Fruit fly (Drosophila melanogaster) whole organism, embryonic: Measurements from ENCODE around the gene CG34332.

Source experiments
- CG11247 ChIP-seq: fragments of 200-800 bp; sonication (Bioruptor generic); IDR thresholded peaks from 2 replicates; pipeline ENCODE4 v1.3.6; 2022; ENCODE audit warnings: missing biosample characterization, missing genetic modification characterization
- CG11504 ChIP-seq: fragments of 200-800 bp; sonication (Bioruptor generic); optimal IDR thresholded peaks from 3 replicates; lab custom pipeline; 2019; ENCODE audit warnings: missing biosample characterization, mild to moderate bottlenecking, missing genetic modification characterization, moderate library complexity
- CG11723 ChIP-seq: fragments of 200-800 bp; sonication (Bioruptor generic); optimal IDR thresholded peaks from 2 replicates; lab custom pipeline; 2017; ENCODE audit warnings: missing biosample characterization, mild to moderate bottlenecking, missing genetic modification characterization
- CG12769 ChIP-seq: fragments of 200-800 bp; sonication (Bioruptor generic); optimal IDR thresholded peaks from 2 replicates; lab custom pipeline; 2019; ENCODE audit warnings: missing biosample characterization, mild to moderate bottlenecking, missing genetic modification characterization, moderate library complexity
- CG13894 ChIP-seq: fragments of 200-800 bp; sonication (Bioruptor generic); optimal IDR thresholded peaks from 3 replicates; lab custom pipeline; 2018; ENCODE audit warnings: missing biosample characterization, mild to moderate bottlenecking, missing genetic modification characterization, moderate library complexity
- CG15269 ChIP-seq: fragments of 200-800 bp; sonication (Bioruptor generic); optimal IDR thresholded peaks from 2 replicates; lab custom pipeline; 2018; ENCODE audit warnings: missing biosample characterization, mild to moderate bottlenecking, missing genetic modification characterization, moderate library complexity
- CG15696 ChIP-seq: fragments of 200-800 bp; sonication (Bioruptor generic); optimal IDR thresholded peaks from 2 replicates; lab custom pipeline; 2019; ENCODE audit warnings: missing biosample characterization, mild to moderate bottlenecking, missing genetic modification characterization, moderate library complexity
- CG17186 ChIP-seq: fragments of 200-800 bp; sonication (Bioruptor generic); optimal IDR thresholded peaks from 3 replicates; lab custom pipeline; 2017; ENCODE audit warnings: missing biosample characterization, missing genetic modification reagents, missing genetic modification characterization
- CG18011 ChIP-seq: fragments of 200-800 bp; sonication (Bioruptor generic); optimal IDR thresholded peaks from 2 replicates; lab custom pipeline; 2017; ENCODE audit warnings: missing biosample characterization, missing genetic modification characterization, mild to moderate bottlenecking, moderate library complexity, missing genotype
- CG18764 ChIP-seq: fragments of 200-800 bp; sonication (Bioruptor generic); optimal IDR thresholded peaks from 3 replicates; lab custom pipeline; 2016; ENCODE audit warnings: missing biosample characterization, missing genetic modification characterization
- CG2199 ChIP-seq: fragments of 200-800 bp; sonication (Bioruptor generic); IDR thresholded peaks from 3 replicates; pipeline ENCODE4 v1.3.6; 2022; ENCODE audit warnings: missing biosample characterization, missing genetic modification characterization
- CG31224 ChIP-seq: fragments of 200-800 bp; sonication (Bioruptor generic); IDR thresholded peaks from 2 replicates; pipeline ENCODE4 v1.3.6; 2022; ENCODE audit warnings: missing biosample characterization, missing genetic modification characterization
- CG3281 ChIP-seq: fragments of 200-800 bp; sonication (Bioruptor generic); optimal IDR thresholded peaks from 3 replicates; lab custom pipeline; 2017; ENCODE audit warnings: missing biosample characterization, mild to moderate bottlenecking, missing genetic modification characterization
- CG34376 ChIP-seq: fragments of 200-800 bp; sonication (Bioruptor generic); optimal IDR thresholded peaks from 2 replicates; lab custom pipeline; 2018; ENCODE audit warnings: missing biosample characterization, mild to moderate bottlenecking, missing genetic modification characterization
- CG3726 ChIP-seq: fragments of 200-800 bp; sonication (Bioruptor generic); IDR thresholded peaks from 3 replicates; pipeline ENCODE4, ENCODE4 v1.3.6; 2022; ENCODE audit warnings: missing biosample characterization, missing genetic modification characterization
- CG4820 ChIP-seq: fragments of 200-800 bp; sonication (Bioruptor generic); optimal IDR thresholded peaks from 3 replicates; lab custom pipeline; 2016; ENCODE audit warnings: missing biosample characterization, missing genetic modification characterization
- CG6175 ChIP-seq: fragments of 200-800 bp; sonication (Bioruptor generic); IDR thresholded peaks from 3 replicates; pipeline ENCODE4 v1.3.6; 2022; ENCODE audit warnings: missing biosample characterization, missing genetic modification characterization
- CG8359 ChIP-seq: fragments of 200-800 bp; sonication (Bioruptor generic); optimal IDR thresholded peaks from 2 replicates; lab custom pipeline; 2017; ENCODE audit warnings: missing biosample characterization, mild to moderate bottlenecking, missing genetic modification characterization, borderline replicate concordance
- CG9797 ChIP-seq: fragments of 200-800 bp; sonication (Bioruptor generic); optimal IDR thresholded peaks from 3 replicates; lab custom pipeline; 2018; ENCODE audit warnings: missing biosample characterization, mild to moderate bottlenecking, missing genetic modification characterization
- CG9932 ChIP-seq: fragments of 200-800 bp; sonication (Bioruptor generic); IDR thresholded peaks from 2 replicates; pipeline ENCODE4 v1.3.6; 2022; ENCODE audit warnings: missing biosample characterization, missing genetic modification characterization
- CoRest ChIP-seq: fragments of 200-800 bp; sonication (Bioruptor generic); optimal IDR thresholded peaks from 3 replicates; lab custom pipeline; 2018; ENCODE audit warnings: missing biosample characterization, mild to moderate bottlenecking, missing genetic modification characterization, moderate library complexity
- Dp ChIP-seq: fragments of 200-800 bp; sonication (Bioruptor generic); optimal IDR thresholded peaks from 2 replicates; lab custom pipeline; 2018; ENCODE audit warnings: missing biosample characterization, mild to moderate bottlenecking, missing genetic modification characterization, moderate library complexity
- ERR ChIP-seq: fragments of 200-800 bp; sonication (Bioruptor generic); optimal IDR thresholded peaks from 2 replicates; lab custom pipeline; 2016; ENCODE audit warnings: missing biosample characterization, missing genetic modification characterization
- Jarid2 ChIP-seq: fragments of 200-800 bp; sonication (Bioruptor generic); optimal IDR thresholded peaks from 3 replicates; lab custom pipeline; 2017; ENCODE audit warnings: mild to moderate bottlenecking, missing biosample characterization, missing genetic modification reagents, missing genetic modification characterization
- Kr ChIP-seq: fragments of 200-800 bp; sonication (Bioruptor generic); optimal IDR thresholded peaks from 2 replicates; lab custom pipeline; 2017; ENCODE audit warnings: missing biosample characterization, mild to moderate bottlenecking, missing genetic modification characterization
- MTF-1 ChIP-seq: fragments of 200-800 bp; sonication (Bioruptor generic); optimal IDR thresholded peaks from 2 replicates; lab custom pipeline; 2018; ENCODE audit warnings: missing biosample characterization, mild to moderate bottlenecking, missing genetic modification characterization, borderline replicate concordance
- Oli ChIP-seq: fragments of 200-800 bp; sonication (Bioruptor generic); optimal IDR thresholded peaks from 2 replicates; lab custom pipeline; 2018; ENCODE audit warnings: missing biosample characterization, mild to moderate bottlenecking, missing genetic modification characterization, moderate library complexity
- Stat92E ChIP-seq, 3 experiments: fragments of >200 bp in 2 of 3; fragments of 200-800 bp in 1 of 3; sonication (Bioruptor generic) in 1 of 3; optimal IDR thresholded peaks; 2 replicates each; lab custom pipeline; 2017 to 2019; ENCODE audit warnings: missing biosample characterization in 3 of 3, missing genetic modification characterization in 3 of 3, mild to moderate bottlenecking in 1 of 3, moderate library complexity in 1 of 3
- Xrp1 ChIP-seq: fragments of 200-800 bp; sonication (Bioruptor generic); IDR thresholded peaks from 2 replicates; pipeline ENCODE4 v1.3.6; 2022; ENCODE audit warnings: missing biosample characterization, missing genetic modification characterization
- al ChIP-seq: fragments of 200-800 bp; sonication (Bioruptor generic); IDR thresholded peaks from 2 replicates; pipeline ENCODE4 v1.3.6; 2022; ENCODE audit warnings: missing biosample characterization, missing genetic modification characterization
- ato ChIP-seq: fragments of 200-800 bp; sonication (Bioruptor generic); IDR thresholded peaks from 2 replicates; pipeline ENCODE4 v1.3.6; 2022; ENCODE audit warnings: missing biosample characterization, missing genetic modification characterization; ENCODE audit not compliant: partially characterized antibody
- btn ChIP-seq: fragments of 200-800 bp; sonication (Bioruptor generic); optimal IDR thresholded peaks from 2 replicates; lab custom pipeline; 2016; ENCODE audit warnings: missing biosample characterization, missing genetic modification characterization
- cwo ChIP-seq: fragments of 200-800 bp; sonication (Bioruptor generic); optimal IDR thresholded peaks from 3 replicates; lab custom pipeline; 2017; ENCODE audit warnings: missing biosample characterization, missing genetic modification characterization, mild to moderate bottlenecking, moderate library complexity, missing genetic modification reagents
- en ChIP-seq: fragments of 200-800 bp; sonication (Bioruptor generic); optimal IDR thresholded peaks from 2 replicates; lab custom pipeline; 2016; ENCODE audit warnings: missing biosample characterization, missing genetic modification characterization
- ewg ChIP-seq: fragments of 200-800 bp; sonication (Bioruptor generic); optimal IDR thresholded peaks from 3 replicates; lab custom pipeline; 2017; ENCODE audit warnings: mild to moderate bottlenecking, missing biosample characterization, missing genetic modification reagents, missing genetic modification characterization
- inv ChIP-seq: fragments of 200-800 bp; sonication (Bioruptor generic); IDR thresholded peaks from 2 replicates; pipeline ENCODE4 v1.3.6; 2022; ENCODE audit warnings: missing biosample characterization, missing genetic modification characterization; ENCODE audit not compliant: partially characterized antibody
- knrl ChIP-seq: fragments of 200-800 bp; sonication (Bioruptor generic); IDR thresholded peaks from 3 replicates; pipeline ENCODE4 v1.3.6; 2022; ENCODE audit warnings: missing biosample characterization, missing genetic modification characterization; ENCODE audit not compliant: partially characterized antibody
- lab ChIP-seq: fragments of 200-800 bp; sonication (Bioruptor generic); optimal IDR thresholded peaks from 3 replicates; lab custom pipeline; 2017; ENCODE audit warnings: missing biosample characterization, missing genetic modification characterization, mild to moderate bottlenecking, moderate library complexity, missing genetic modification reagents
- lmd ChIP-seq: fragments of 200-800 bp; sonication (Bioruptor generic); IDR thresholded peaks from 2 replicates; pipeline ENCODE4 v1.3.6; 2022; ENCODE audit warnings: missing biosample characterization, missing genetic modification characterization
- lov ChIP-seq, 2 experiments: fragments of 200-800 bp in 1 of 2; fragments of >200 bp in 1 of 2; sonication (Bioruptor generic) in 1 of 2; IDR thresholded peaks in 1 of 2; optimal IDR thresholded peaks in 1 of 2; 2 replicates in 1 of 2; 3 replicates in 1 of 2; pipeline versions ENCODE4 v1.3.6 to Lab custom; 2017 to 2022; ENCODE audit warnings: missing biosample characterization in 1 of 2, missing genetic modification characterization in 1 of 2
- psq ChIP-seq: fragments of 200-800 bp; sonication (Bioruptor generic); optimal IDR thresholded peaks from 2 replicates; lab custom pipeline; 2017; ENCODE audit warnings: missing biosample characterization, missing genetic modification characterization
- ranshi ChIP-seq: fragments of 200-800 bp; sonication (Bioruptor generic); IDR thresholded peaks from 2 replicates; pipeline ENCODE4 v1.3.6; 2022; ENCODE audit warnings: missing biosample characterization, missing genetic modification characterization
- shn ChIP-seq: fragments of 200-800 bp; sonication (Bioruptor generic); optimal IDR thresholded peaks from 3 replicates; lab custom pipeline; 2016; ENCODE audit warnings: missing biosample characterization, missing genetic modification characterization
- sna ChIP-seq: fragments of 200-800 bp; sonication (Bioruptor generic); IDR thresholded peaks from 2 replicates; pipeline ENCODE4 v1.3.6; 2022; ENCODE audit warnings: missing biosample characterization, missing genetic modification characterization; ENCODE audit not compliant: partially characterized antibody
- stwl ChIP-seq: fragments of 200-800 bp; sonication (Bioruptor generic); optimal IDR thresholded peaks from 3 replicates; lab custom pipeline; 2018; ENCODE audit warnings: missing biosample characterization, mild to moderate bottlenecking, missing genetic modification characterization, moderate library complexity
- tll ChIP-seq, 2 experiments: fragments of 200-800 bp in 1 of 2; fragments of >200 bp in 1 of 2; sonication (Bioruptor generic) in 1 of 2; optimal IDR thresholded peaks; 2 replicates each; lab custom pipeline; 2017 to 2019; ENCODE audit warnings: missing biosample characterization in 2 of 2, missing genetic modification characterization in 2 of 2, mild to moderate bottlenecking in 1 of 2, moderate library complexity in 1 of 2
- trem ChIP-seq: fragments of 200-800 bp; optimal IDR thresholded peaks from 3 replicates; lab custom pipeline; 2019; ENCODE audit warnings: missing biosample characterization, mild to moderate bottlenecking, missing genetic modification characterization, moderate library complexity
- ttk ChIP-seq: fragments of 200-800 bp; sonication (Bioruptor generic); IDR thresholded peaks from 2 replicates; pipeline ENCODE4 v2.1.2; 2022; ENCODE audit warnings: missing biosample characterization, missing genetic modification characterization
- vfl ChIP-seq: fragments of 200-800 bp; sonication (Bioruptor generic); optimal IDR thresholded peaks from 2 replicates; lab custom pipeline; 2016; ENCODE audit warnings: missing biosample characterization, missing genetic modification characterization

Gene CG34332

dm6 chrX:20169898-20170297 lies 29.1 kb downstream of the CG34332 start, which contains the start of the genes CG9581 and CG9578 (continued):
- TF ChIP-seq CG11504 (tag; lab: Kevin White, UChicago) (no peak), lab (GFP tag; lab: Kevin White, UChicago) (no peak), ranshi (no peak), CG12769 (tag; lab: Kevin White, UChicago) (no peak), CG11247 (GFP tag; lab: Robert Waterston, UW) (no peak), lmd (no peak), CG34376 (GFP tag; lab: Kevin White, UChicago) (no peak), ato (GFP tag; lab: Robert Waterston, UW) (peak; percentile 53; the same call in 1 of the 2 replicates), CoRest (tag; lab: Kevin White, UChicago) (peak; percentile 40), MTF-1 (GFP tag; lab: Kevin White, UChicago) (no peak), CG18764 (GFP tag; lab: Kevin White, UChicago) (no peak), vfl (GFP tag; lab: Kevin White, UChicago) (no peak), CG9932 (GFP tag; lab: Robert Waterston, UW) (0 out of 2 replicates have a peak, but pooled peaks have one; percentile 16), CG31224 (no peak), shn (GFP tag; lab: Kevin White, UChicago) (no peak), CG9797 (GFP tag; lab: Kevin White, UChicago) (no peak), Xrp1 (GFP tag; lab: Robert Waterston, UW) (no peak), sna (GFP tag; lab: Robert Waterston, UW) (peak; percentile 87), ERR (GFP tag; lab: Kevin White, UChicago) (no peak), Dp (GFP tag; lab: Kevin White, UChicago) (peak; percentile 78), inv (GFP tag; lab: Robert Waterston, UW) (peak; percentile 63), CG15696 (tag; lab: Kevin White, UChicago) (no peak), btn (GFP tag; lab: Kevin White, UChicago) (no peak), CG18011 (GFP tag; lab: Kevin White, UChicago) (no peak), cwo (GFP tag; lab: Kevin White, UChicago) (no peak), en (GFP tag; lab: Kevin White, UChicago) (no peak), CG17186 (GFP tag; lab: Kevin White, UChicago) (peak; percentile 10), CG8359 (GFP tag; lab: Kevin White, UChicago) (no peak), CG3726 (GFP tag; lab: Robert Waterston, UW) (no peak), CG11723 (GFP tag; lab: Kevin White, UChicago) (no peak), ttk (GFP tag; lab: Robert Waterston, UW) (no peak), lov (optimal IDR thresholded peaks at IDR 0.05; lab: Kevin White, UChicago) (no peak), lov (GFP tag; IDR thresholded peaks at IDR 0.05; lab: Robert Waterston, UW) (no peak), stwl (tag; lab: Kevin White, UChicago) (peak; percentile 44), tll (GFP tag; optimal IDR thresholded peaks at IDR 0.05; lab: Kevin White, UChicago) (no peak), CG3281 (GFP tag; lab: Kevin White, UChicago) (no peak), Jarid2 (GFP tag; lab: Kevin White, UChicago) (no peak), CG13894 (tag; lab: Kevin White, UChicago) (no peak), CG15269 (tag; lab: Kevin White, UChicago) (no peak), CG4820 (GFP tag; lab: Kevin White, UChicago) (no peak), Oli (no peak), CG2199 (GFP tag; lab: Robert Waterston, UW) (no peak), Kr (GFP tag; lab: Kevin White, UChicago) (no peak), psq (GFP tag; lab: Kevin White, UChicago) (no peak), knrl (GFP tag; lab: Robert Waterston, UW) (peak; percentile 75; the same call in 2 of the 3 replicates), ewg (GFP tag; lab: Kevin White, UChicago) (no peak), trem (peak; percentile 52), Stat92E (GFP tag; optimal IDR thresholded peaks at IDR 0.05; lab: Kevin White, UChicago) (no peak), al (GFP tag; lab: Robert Waterston, UW) (no peak), CG6175 (GFP tag; lab: Robert Waterston, UW) (no peak)
